Worm (Caenorhabditis elegans) whole organism, late embryonic: Measurements from ENCODE around the gene mop-25.2.

Experiments used
- F13H6.1 ChIP-seq: sonication (generic microtip); optimal IDR thresholded peaks from 2 replicates; lab custom pipeline; 2016; ENCODE audit warnings: missing genetic modification characterization, missing compliant biosample characterization
- K09A11.1 ChIP-seq: sonication (generic microtip); optimal IDR thresholded peaks from 2 replicates; lab custom pipeline; 2017; ENCODE audit warnings: antibody characterized with exemption, mild to moderate bottlenecking, missing genetic modification characterization, missing compliant biosample characterization; ENCODE audit not compliant: insufficient read depth
- ama-1 ChIP-seq: fragments of 150-350 bp; optimal IDR thresholded peaks from 2 replicates; lab custom pipeline; 2014
- ets-4 ChIP-seq: sonication (generic microtip); optimal IDR thresholded peaks from 2 replicates; lab custom pipeline; 2016; ENCODE audit warnings: missing genetic modification characterization, missing compliant biosample characterization
- hlh-30 ChIP-seq: sonication (generic microtip); optimal IDR thresholded peaks from 2 replicates; lab custom pipeline; 2017; ENCODE audit warnings: antibody characterized with exemption, missing genetic modification characterization, missing compliant biosample characterization; ENCODE audit not compliant: insufficient read depth
- pag-3 ChIP-seq: sonication (generic microtip); optimal IDR thresholded peaks from 2 replicates; lab custom pipeline; 2016; ENCODE audit warnings: missing compliant biosample characterization, missing genetic modification characterization, borderline replicate concordance
- pat-9 ChIP-seq: fragments of 200-800 bp; sonication (Bioruptor generic); optimal IDR thresholded peaks from 2 replicates; lab custom pipeline; 2018; ENCODE audit warnings: mild to moderate bottlenecking, missing genetic modification characterization, moderate library complexity, missing compliant biosample characterization
- pha-4 ChIP-seq: fragments of 150-350 bp; optimal IDR thresholded peaks from 2 replicates; lab custom pipeline; 2018; ENCODE audit warnings: missing biosample characterization, missing genetic modification reagents, missing genetic modification characterization
- ztf-16 ChIP-seq: sonication (generic microtip); optimal IDR thresholded peaks from 2 replicates; lab custom pipeline; 2017; ENCODE audit warnings: missing genetic modification characterization, missing compliant biosample characterization

DNA sequence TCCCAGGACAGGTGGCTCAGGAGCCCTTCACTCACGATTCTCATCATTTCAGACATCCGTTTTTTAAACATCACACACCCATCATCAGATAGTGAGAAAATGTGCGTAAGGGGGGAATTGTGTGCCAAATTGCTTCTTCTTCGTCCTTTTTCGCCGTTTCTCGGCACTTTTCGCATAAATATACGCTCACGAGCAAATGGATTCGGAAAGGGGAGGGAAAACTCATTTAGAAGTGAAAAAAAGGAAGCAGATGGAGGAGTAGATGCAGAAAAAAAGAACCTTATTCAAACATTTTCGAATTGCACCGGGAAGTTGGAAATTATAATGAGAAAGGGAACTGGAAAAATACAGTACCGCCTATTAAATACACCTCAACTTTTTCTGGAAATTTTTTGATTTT lies 21.5 kb downstream of the mop-25.2 start:
- TF ChIP-seq K09A11.1 (tag; lab: Kevin White, UChicago), result no peak
- TF ChIP-seq ets-4 (tag; lab: Kevin White, UChicago), result no peak
- TF ChIP-seq ztf-16 (tag; lab: Kevin White, UChicago), result no peak
- TF ChIP-seq F13H6.1, result no peak
- TF ChIP-seq pat-9 (tag; lab: Kevin White, UChicago), result no peak
- no peak for TF ChIP-seq ama-1
- TF ChIP-seq pag-3 (tag; lab: Kevin White, UChicago), result no peak
- no peak for TF ChIP-seq pha-4 (tag; lab: Kevin White, UChicago)
- TF ChIP-seq hlh-30 (tag; lab: Kevin White, UChicago), result no peak
